Worm (Caenorhabditis elegans) whole organism, L1 larva: ENCODE measurements around the gene Y51H7C.10.

Experiments used
- aha-1 ChIP-seq: fragments of 150-350 bp; optimal IDR thresholded peaks from 2 replicates; lab custom pipeline; 2014; ENCODE audit warnings: missing biosample characterization, missing genetic modification characterization
- alr-1 ChIP-seq: fragments of 200-800 bp; sonication (Bioruptor generic); optimal IDR thresholded peaks from 2 replicates; lab custom pipeline; 2018; ENCODE audit warnings: borderline replicate concordance, mild to moderate bottlenecking, missing genetic modification characterization, missing compliant biosample characterization
- blmp-1 ChIP-seq: fragments of 150-350 bp; optimal IDR thresholded peaks from 2 replicates; lab custom pipeline; 2014; ENCODE audit warnings: missing biosample characterization, missing genetic modification characterization
- ceh-8 ChIP-seq: fragments of 200-800 bp; sonication (Bioruptor generic); optimal IDR thresholded peaks from 2 replicates; lab custom pipeline; 2018; ENCODE audit warnings: mild to moderate bottlenecking, missing genetic modification characterization, moderate library complexity, missing compliant biosample characterization
- ceh-82 ChIP-seq, 3 experiments: fragments of 150-350 bp in 1 of 3; sonication (generic microtip) in 2 of 3; optimal IDR thresholded peaks; 2 replicates each; lab custom pipeline; 2014 to 2017; ENCODE audit warnings: missing biosample characterization in 3 of 3, missing genetic modification characterization in 3 of 3
- ceh-90 ChIP-seq: sonication (generic microtip); optimal IDR thresholded peaks from 2 replicates; lab custom pipeline; 2016; ENCODE audit warnings: missing genetic modification characterization, missing compliant biosample characterization
- dsc-1 ChIP-seq: sonication (generic microtip); optimal IDR thresholded peaks from 2 replicates; lab custom pipeline; 2016; ENCODE audit warnings: mild to moderate bottlenecking, missing genetic modification characterization, missing compliant biosample characterization
- efl-1 ChIP-seq, 4 experiments: fragments of 150-350 bp; optimal IDR thresholded peaks in 3 of 4; peaks in 1 of 4; 1 replicate in 1 of 4; 2 replicates in 3 of 4; lab custom pipeline; 2014; ENCODE audit warnings: missing biosample characterization in 2 of 4, missing genetic modification characterization in 2 of 4, missing genetic modification reagents in 2 of 4
- egl-13 ChIP-seq: sonication (generic microtip); optimal IDR thresholded peaks from 2 replicates; lab custom pipeline; 2016; ENCODE audit warnings: missing genotype, missing genetic modification reagents, missing genetic modification characterization, missing compliant biosample characterization
- elt-2 ChIP-seq: sonication (generic microtip); optimal IDR thresholded peaks from 2 replicates; lab custom pipeline; 2016; ENCODE audit warnings: missing genetic modification characterization, mild to moderate bottlenecking, inconsistent platforms, missing compliant biosample characterization, missing genetic modification reagents
- elt-3 ChIP-seq, 6 experiments: fragments of 150-350 bp in 1 of 6; sonication (generic microtip); optimal IDR thresholded peaks; 2 replicates each; lab custom pipeline; 2017 to 2018; ENCODE audit warnings: missing biosample characterization in 6 of 6, missing genetic modification characterization in 6 of 6, inconsistent platforms in 1 of 6
- fkh-4 ChIP-seq: sonication (generic microtip); optimal IDR thresholded peaks from 2 replicates; lab custom pipeline; 2016; ENCODE audit warnings: missing compliant biosample characterization, missing genetic modification characterization, borderline replicate concordance
- fkh-8 ChIP-seq: sonication (generic microtip); optimal IDR thresholded peaks from 2 replicates; lab custom pipeline; 2016; ENCODE audit warnings: mild to moderate bottlenecking, missing genetic modification characterization, missing compliant biosample characterization
- hlh-4 ChIP-seq: sonication (generic microtip); optimal IDR thresholded peaks from 2 replicates; lab custom pipeline; 2016; ENCODE audit warnings: mild to moderate bottlenecking, missing genetic modification characterization, missing compliant biosample characterization
- hpl-2 ChIP-seq: fragments of 150-350 bp; optimal IDR thresholded peaks from 2 replicates; lab custom pipeline; 2014; ENCODE audit warnings: missing biosample characterization, missing genetic modification reagents, missing genetic modification characterization
- lin-35 ChIP-seq, 2 experiments: fragments of 150-350 bp; optimal IDR thresholded peaks; 2 replicates each; lab custom pipeline; 2014; ENCODE audit warnings: missing biosample characterization in 2 of 2, missing genetic modification characterization in 2 of 2, missing genetic modification reagents in 2 of 2
- lin-39 ChIP-seq: fragments of 150-350 bp; optimal IDR thresholded peaks from 2 replicates; lab custom pipeline; 2014; ENCODE audit warnings: missing biosample characterization, missing genetic modification reagents, missing genetic modification characterization
- lsy-2 ChIP-seq, 2 experiments: fragments of 150-350 bp; optimal IDR thresholded peaks; 2 replicates each; lab custom pipeline; 2014; ENCODE audit warnings: missing biosample characterization in 2 of 2, missing genetic modification characterization in 2 of 2
- mdl-1 ChIP-seq, 2 experiments: fragments of 150-350 bp; optimal IDR thresholded peaks; 2 replicates each; lab custom pipeline; 2014 to 2017; ENCODE audit warnings: missing biosample characterization in 2 of 2, missing genetic modification characterization in 2 of 2, inconsistent platforms in 1 of 2
- mep-1 ChIP-seq: fragments of 150-350 bp; optimal IDR thresholded peaks from 2 replicates; lab custom pipeline; 2014; ENCODE audit warnings: missing biosample characterization, missing genetic modification characterization
- nhr-12 ChIP-seq: sonication (generic microtip); optimal IDR thresholded peaks from 2 replicates; lab custom pipeline; 2017; ENCODE audit warnings: missing biosample characterization, missing genetic modification characterization
- nhr-19 ChIP-seq: fragments of 200-800 bp; sonication (Bioruptor generic); conservative IDR thresholded peaks from 2 replicates; pipeline ENCODE4 v1.3.6; 2022; ENCODE audit warnings: missing genetic modification characterization, missing compliant biosample characterization
- nhr-47 ChIP-seq: sonication (generic microtip); optimal IDR thresholded peaks from 2 replicates; lab custom pipeline; 2016; ENCODE audit warnings: mild to moderate bottlenecking, missing genetic modification characterization, moderate library complexity, missing compliant biosample characterization
- nhr-71 ChIP-seq: sonication (generic microtip); optimal IDR thresholded peaks from 2 replicates; lab custom pipeline; 2016; ENCODE audit warnings: mild to moderate bottlenecking, missing genetic modification characterization, moderate library complexity, missing compliant biosample characterization
- nhr-76 ChIP-seq: sonication (generic microtip); optimal IDR thresholded peaks from 2 replicates; lab custom pipeline; 2017; ENCODE audit warnings: missing biosample characterization, missing genetic modification characterization
- nhr-84 ChIP-seq: sonication (generic microtip); optimal IDR thresholded peaks from 2 replicates; lab custom pipeline; 2017; ENCODE audit warnings: missing biosample characterization, missing genetic modification characterization
- nhr-90 ChIP-seq: sonication (generic microtip); optimal IDR thresholded peaks from 2 replicates; lab custom pipeline; 2016; ENCODE audit warnings: mild to moderate bottlenecking, missing genetic modification characterization, missing compliant biosample characterization; ENCODE audit not compliant: poor library complexity
- sox-4 ChIP-seq: sonication (generic microtip); optimal IDR thresholded peaks from 2 replicates; lab custom pipeline; 2016; ENCODE audit warnings: missing genetic modification characterization, missing compliant biosample characterization
- sptf-1 ChIP-seq: fragments of 150-350 bp; optimal IDR thresholded peaks from 2 replicates; lab custom pipeline; 2014; ENCODE audit warnings: missing biosample characterization, missing genetic modification characterization
- sup-37 ChIP-seq: fragments of 200-800 bp; sonication (Bioruptor generic); optimal IDR thresholded peaks from 2 replicates; lab custom pipeline; 2018; ENCODE audit warnings: mild to moderate bottlenecking, missing genetic modification characterization, missing compliant biosample characterization
- swsn-7 ChIP-seq: sonication (generic microtip); optimal IDR thresholded peaks from 2 replicates; lab custom pipeline; 2016; ENCODE audit warnings: missing genetic modification characterization, missing compliant biosample characterization
- tlp-1 ChIP-seq: fragments of 150-350 bp; optimal IDR thresholded peaks from 2 replicates; lab custom pipeline; 2014; ENCODE audit warnings: missing biosample characterization, missing genetic modification characterization
- unc-62 ChIP-seq: fragments of 150-350 bp; optimal IDR thresholded peaks from 2 replicates; lab custom pipeline; 2014; ENCODE audit warnings: missing biosample characterization, missing genetic modification reagents, missing genetic modification characterization
- zag-1 ChIP-seq: fragments of 150-350 bp; optimal IDR thresholded peaks from 2 replicates; lab custom pipeline; 2014; ENCODE audit warnings: missing biosample characterization, missing genetic modification characterization
- zip-4 ChIP-seq: fragments of 200-800 bp; sonication (Bioruptor generic); optimal IDR thresholded peaks from 2 replicates; lab custom pipeline; 2018; ENCODE audit warnings: mild to moderate bottlenecking, missing genetic modification characterization, moderate library complexity, missing compliant biosample characterization
- ztf-11 ChIP-seq, 2 experiments: sonication (generic microtip); optimal IDR thresholded peaks; 2 replicates each; lab custom pipeline; 2016 to 2017; ENCODE audit warnings: missing genetic modification characterization in 2 of 2, missing biosample characterization in 1 of 2, missing compliant biosample characterization in 1 of 2

Y51H7C.10 gene

ce11 chrII:1436715-1437114 is 13.2 kb upstream of the Y51H7C.10 start:
- TF ChIP-seq nhr-71: no peak
- no peak for TF ChIP-seq zip-4 (GFP tag; lab: Kevin White, UChicago)
- no peak for TF ChIP-seq elt-2
- no peak for TF ChIP-seq aha-1 (tag; lab: Kevin White, UChicago)
- TF ChIP-seq, all 84 proteins: peak for 0

ce11 chrII:1420806-1421463 is 2.6 kb downstream of the Y51H7C.10 start:
- no peak for TF ChIP-seq nhr-19 (GFP tag; lab: Robert Waterston, UW)
- TF ChIP-seq elt-3 (tag; optimal IDR thresholded peaks at IDR 0.05; lab: Kevin White, UChicago): no peak
- TF ChIP-seq zag-1 (tag; lab: Kevin White, UChicago): no peak
- no peak for TF ChIP-seq swsn-7 (tag; lab: Kevin White, UChicago)
- no peak for TF ChIP-seq aha-1 (tag; lab: Kevin White, UChicago)
- no peak for TF ChIP-seq hpl-2 (GFP tag; lab: Kevin White, UChicago)
- TF ChIP-seq nhr-90 (tag; lab: Kevin White, UChicago): no peak
- no peak for TF ChIP-seq hlh-4 (tag; lab: Kevin White, UChicago)
- TF ChIP-seq nhr-12 (tag; lab: Kevin White, UChicago): no peak
- no peak for TF ChIP-seq nhr-84 (tag; lab: Kevin White, UChicago)
- no peak for TF ChIP-seq mdl-1 (tag; optimal IDR thresholded peaks at IDR 0.05; lab: Kevin White, UChicago)
- TF ChIP-seq alr-1 (tag; lab: Kevin White, UChicago): no peak
- no peak for TF ChIP-seq egl-13
- no peak for TF ChIP-seq fkh-8 (tag; lab: Kevin White, UChicago)
- no peak for TF ChIP-seq ztf-11 (tag; optimal IDR thresholded peaks at IDR 0.05; lab: Kevin White, UChicago)

ce11 chrII:1419994-1420393 is 3.6 kb downstream of the Y51H7C.10 start:
- TF ChIP-seq blmp-1 (no peak), efl-1 (optimal IDR thresholded peaks at IDR 0.05; lab: Kevin White, UChicago) (no peak), efl-1 (GFP tag; optimal IDR thresholded peaks at IDR 0.05 in 1 of 2; lab: Kevin White, UChicago) (peak in 1 of 2 experiments; percentile 86)

- no peak for TF ChIP-seq lin-35 (GFP tag; optimal IDR thresholded peaks at IDR 0.05; lab: Kevin White, UChicago)
- no peak for TF ChIP-seq ceh-82 (tag; optimal IDR thresholded peaks at IDR 0.05; lab: Kevin White, UChicago)
- TF ChIP-seq egl-13: no peak
- no peak for TF ChIP-seq sptf-1 (tag; lab: Kevin White, UChicago)
- no peak for TF ChIP-seq sox-4 (tag; lab: Kevin White, UChicago)
- TF ChIP-seq tlp-1: no peak
- no peak for TF ChIP-seq ceh-90 (tag; lab: Kevin White, UChicago)
- no peak for TF ChIP-seq sup-37 (GFP tag; lab: Kevin White, UChicago)
- TF ChIP-seq hpl-2 (GFP tag; lab: Kevin White, UChicago): no peak
- TF ChIP-seq unc-62 (GFP tag; lab: Kevin White, UChicago): no peak
- no peak for TF ChIP-seq dsc-1 (tag; lab: Kevin White, UChicago)
- no peak for TF ChIP-seq ztf-11 (tag; optimal IDR thresholded peaks at IDR 0.05; lab: Kevin White, UChicago)
- TF ChIP-seq nhr-76 (tag; lab: Kevin White, UChicago): no peak
- no peak for TF ChIP-seq lsy-2 (tag; optimal IDR thresholded peaks at IDR 0.05; lab: Kevin White, UChicago)
- no peak for TF ChIP-seq nhr-12 (tag; lab: Kevin White, UChicago)
Observed at ce11 chrII:1412359-1412907, 11.1 kb downstream of the Y51H7C.10 start, which contains the start of gene alkb-1. TSS of gene alkb-1 (plus strand) at chrII:1412409.

ce11 chrII:1411372-1411771 is 12.2 kb downstream of the Y51H7C.10 start, which contains the start of gene Y51H7C.9:
TSS of gene Y51H7C.9 (minus strand) at chrII:1411472.
- no peak for TF ChIP-seq mep-1
- TF ChIP-seq nhr-47 (tag; lab: Kevin White, UChicago): no peak
- no peak for TF ChIP-seq lin-39 (tag; lab: Kevin White, UChicago)
- no peak for TF ChIP-seq nhr-84 (tag; lab: Kevin White, UChicago)
- no peak for TF ChIP-seq fkh-4
- TF ChIP-seq zag-1 (tag; lab: Kevin White, UChicago): no peak
- TF ChIP-seq ceh-8 (GFP tag; lab: Kevin White, UChicago): no peak
- no peak for TF ChIP-seq lin-35 (GFP tag; optimal IDR thresholded peaks at IDR 0.05; lab: Kevin White, UChicago)
